Fruit fly (Drosophila melanogaster) whole organism, pupa: ENCODE measurements around the gene CG43680.

Source experiments
- CG10348 ChIP-seq: fragments of 200-800 bp; sonication (Bioruptor generic); IDR thresholded peaks from 2 replicates; pipeline ENCODE4 v1.3.6; 2022; ENCODE audit warnings: missing biosample characterization, missing genetic modification characterization
- CG12605 ChIP-seq: fragments of 200-800 bp; sonication (Bioruptor generic); IDR thresholded peaks from 2 replicates; pipeline ENCODE4 v1.3.6; 2022; ENCODE audit warnings: missing biosample characterization, missing genetic modification characterization
- CG13204 ChIP-seq: fragments of 200-800 bp; sonication (Bioruptor generic); optimal IDR thresholded peaks from 2 replicates; lab custom pipeline; 2018; ENCODE audit warnings: missing biosample characterization, mild to moderate bottlenecking, missing genetic modification characterization, moderate library complexity
- CG14655 ChIP-seq: fragments of 200-800 bp; sonication (Bioruptor generic); optimal IDR thresholded peaks from 3 replicates; lab custom pipeline; 2017; ENCODE audit warnings: mild to moderate bottlenecking, missing biosample characterization, missing genetic modification reagents, missing genetic modification characterization
- CG15710 ChIP-seq: fragments of 200-800 bp; sonication (Bioruptor generic); optimal IDR thresholded peaks from 2 replicates; lab custom pipeline; 2018; ENCODE audit warnings: missing biosample characterization, mild to moderate bottlenecking, missing genetic modification characterization, moderate library complexity
- CG17806 ChIP-seq: fragments of 200-800 bp; sonication (Bioruptor generic); optimal IDR thresholded peaks from 2 replicates; lab custom pipeline; 2018; ENCODE audit warnings: missing biosample characterization, mild to moderate bottlenecking, missing genetic modification characterization, moderate library complexity
- CG32121 ChIP-seq: fragments of 200-800 bp; sonication (Bioruptor generic); IDR thresholded peaks from 2 replicates; pipeline ENCODE4 v1.3.6; 2022; ENCODE audit warnings: missing biosample characterization, missing genetic modification characterization
- CG34367 ChIP-seq: fragments of 200-800 bp; sonication (Bioruptor generic); optimal IDR thresholded peaks from 2 replicates; lab custom pipeline; 2018; ENCODE audit warnings: missing biosample characterization, mild to moderate bottlenecking, missing genetic modification characterization
- CG4496 ChIP-seq: fragments of 200-800 bp; sonication (Bioruptor generic); IDR thresholded peaks from 3 replicates; pipeline ENCODE4 v1.3.6; 2022; ENCODE audit warnings: missing biosample characterization, missing genetic modification characterization
- CG8159 ChIP-seq: fragments of 200-800 bp; sonication (Bioruptor generic); optimal IDR thresholded peaks from 3 replicates; lab custom pipeline; 2018; ENCODE audit warnings: missing biosample characterization, mild to moderate bottlenecking, missing genetic modification characterization, moderate library complexity
- CG8301 ChIP-seq: fragments of 200-800 bp; sonication (Bioruptor generic); optimal IDR thresholded peaks from 2 replicates; lab custom pipeline; 2018; ENCODE audit warnings: missing biosample characterization, mild to moderate bottlenecking, missing genetic modification characterization
- CG9948 ChIP-seq: fragments of 200-800 bp; sonication (Bioruptor generic); optimal IDR thresholded peaks from 2 replicates; lab custom pipeline; 2018; ENCODE audit warnings: missing biosample characterization, mild to moderate bottlenecking, missing genetic modification characterization, moderate library complexity
- D1 ChIP-seq: fragments of 200-800 bp; sonication (Bioruptor generic); optimal IDR thresholded peaks from 2 replicates; lab custom pipeline; 2018; ENCODE audit warnings: missing biosample characterization, mild to moderate bottlenecking, missing genetic modification characterization, moderate library complexity
- EcR ChIP-seq: fragments of 200-800 bp; sonication (Bioruptor generic); optimal IDR thresholded peaks from 3 replicates; lab custom pipeline; 2019; ENCODE audit warnings: missing biosample characterization, missing genetic modification characterization, mild to moderate bottlenecking, moderate library complexity, missing genetic modification reagents
- Ets98B ChIP-seq: fragments of 200-800 bp; sonication (Bioruptor generic); IDR thresholded peaks from 2 replicates; pipeline ENCODE4 v1.3.6; 2022; ENCODE audit warnings: missing biosample characterization, missing genetic modification characterization
- Pif1A ChIP-seq: fragments of 200-800 bp; sonication (Bioruptor generic); optimal IDR thresholded peaks from 3 replicates; lab custom pipeline; 2016; ENCODE audit warnings: missing biosample characterization, missing genetic modification characterization
- Pif1B ChIP-seq: fragments of 200-800 bp; sonication (Bioruptor generic); optimal IDR thresholded peaks from 3 replicates; lab custom pipeline; 2016; ENCODE audit warnings: missing biosample characterization, missing genetic modification characterization
- Snoo ChIP-seq: fragments of 200-800 bp; sonication (Bioruptor generic); optimal IDR thresholded peaks from 3 replicates; lab custom pipeline; 2017; ENCODE audit warnings: missing biosample characterization, mild to moderate bottlenecking, missing genetic modification characterization, inconsistent platforms
- fd96Ca ChIP-seq: fragments of 200-800 bp; sonication (Bioruptor generic); IDR thresholded peaks from 3 replicates; pipeline ENCODE4 v1.3.6; 2022; ENCODE audit warnings: missing biosample characterization, missing genetic modification characterization
- gl ChIP-seq: fragments of 200-800 bp; sonication (Bioruptor generic); optimal IDR thresholded peaks from 2 replicates; lab custom pipeline; 2018; ENCODE audit warnings: missing biosample characterization, mild to moderate bottlenecking, missing genetic modification characterization
- rn ChIP-seq: fragments of 200-800 bp; sonication (Bioruptor generic); IDR thresholded peaks from 2 replicates; pipeline ENCODE4 v1.3.6; 2022; ENCODE audit warnings: missing biosample characterization, missing genetic modification characterization

The CG43680 gene

DNA sequence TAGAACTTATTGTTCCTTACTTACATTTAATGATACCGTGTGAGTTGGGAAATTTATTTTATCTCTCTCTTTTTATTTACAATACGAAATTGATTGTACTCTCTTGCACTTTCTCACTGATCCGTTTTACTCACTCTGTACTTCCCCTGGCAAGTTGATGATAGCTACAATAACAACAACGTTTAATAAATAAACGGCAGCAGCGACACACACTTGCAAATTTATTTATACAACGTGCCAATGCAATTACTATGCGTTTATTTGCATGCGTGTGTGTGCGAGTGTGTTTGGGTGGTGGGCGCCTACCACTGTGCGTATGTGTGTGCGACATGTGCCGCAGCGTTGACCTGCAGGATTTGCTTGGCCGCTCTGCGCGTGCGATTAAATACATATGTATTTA, 46.4 kb upstream of the CG43680 start:
- TF ChIP-seq CG13204 (GFP tag; lab: Kevin White, UChicago), result peak; percentile 63
- TF ChIP-seq CG4496 (GFP tag; lab: Robert Waterston, UW), result no peak
- TF ChIP-seq EcR (GFP tag; lab: Kevin White, UChicago), result peak; percentile 26
- TF ChIP-seq, all 21 proteins: peak for 2

DNA sequence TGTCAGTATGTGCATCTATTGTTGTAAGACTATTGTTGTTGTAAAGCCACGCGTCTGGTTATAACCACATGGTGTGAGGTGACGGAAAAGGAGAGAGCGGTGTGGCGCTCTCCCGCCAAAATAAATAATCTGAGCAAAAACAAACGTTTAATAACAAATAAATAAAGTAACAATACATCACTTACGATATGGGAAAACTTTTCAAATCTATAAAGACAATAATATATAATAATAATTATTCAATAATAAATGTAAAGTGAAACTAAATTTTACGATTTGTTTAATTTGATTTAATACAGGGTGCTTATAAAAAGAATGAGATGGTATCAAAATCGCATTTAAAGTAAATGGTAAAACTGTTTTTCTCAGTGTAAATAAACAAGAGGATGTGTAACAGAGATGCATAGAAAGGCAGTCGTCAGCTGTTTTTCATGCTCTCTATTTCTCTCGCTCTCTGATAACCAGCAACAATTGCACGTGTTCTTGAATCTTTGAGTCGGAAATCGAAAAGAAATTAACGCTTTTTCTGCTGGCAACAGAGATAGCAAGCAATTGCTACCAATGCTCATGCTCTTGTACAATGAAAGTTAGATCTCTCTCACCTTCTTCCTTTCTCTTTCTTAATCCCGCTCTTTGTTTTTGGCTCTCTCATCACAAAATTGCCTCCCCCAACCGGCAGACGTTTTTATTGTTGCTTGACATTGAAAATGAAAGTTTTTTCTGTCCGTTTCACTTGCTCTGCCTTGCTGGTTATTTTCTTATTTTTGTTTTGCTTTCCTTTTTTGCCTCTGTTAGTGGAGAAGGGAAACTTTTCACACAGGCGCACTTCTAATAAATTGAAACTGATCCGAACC, 45.7 kb upstream of the CG43680 start:
- TF ChIP-seq CG8159 (peak; percentile 95), CG17806 (tag; lab: Kevin White, UChicago) (peak; percentile 82), CG34367 (peak; percentile 58), Ets98B (GFP tag; lab: Robert Waterston, UW) (peak; percentile 54), gl (tag; lab: Kevin White, UChicago) (peak; percentile 65), rn (GFP tag; lab: Robert Waterston, UW) (peak; percentile 75), CG15710 (peak; percentile 74), CG12605 (GFP tag; lab: Robert Waterston, UW) (peak; percentile 96), D1 (tag; lab: Kevin White, UChicago) (peak; percentile 87), CG10348 (GFP tag; lab: Robert Waterston, UW) (no peak), Snoo (peak; percentile 49), CG8301 (tag; lab: Kevin White, UChicago) (peak; percentile 85), CG9948 (tag; lab: Kevin White, UChicago) (peak; percentile 92), Pif1B (GFP tag; lab: Kevin White, UChicago) (peak; percentile 65), CG13204 (GFP tag; lab: Kevin White, UChicago) (no peak), Pif1A (GFP tag; lab: Kevin White, UChicago) (peak; percentile 71), CG4496 (GFP tag; lab: Robert Waterston, UW) (peak; percentile 83), EcR (GFP tag; lab: Kevin White, UChicago) (no peak), fd96Ca (no peak), CG32121 (peak; percentile 92), CG14655 (GFP tag; lab: Kevin White, UChicago) (peak; percentile 91)

DNA sequence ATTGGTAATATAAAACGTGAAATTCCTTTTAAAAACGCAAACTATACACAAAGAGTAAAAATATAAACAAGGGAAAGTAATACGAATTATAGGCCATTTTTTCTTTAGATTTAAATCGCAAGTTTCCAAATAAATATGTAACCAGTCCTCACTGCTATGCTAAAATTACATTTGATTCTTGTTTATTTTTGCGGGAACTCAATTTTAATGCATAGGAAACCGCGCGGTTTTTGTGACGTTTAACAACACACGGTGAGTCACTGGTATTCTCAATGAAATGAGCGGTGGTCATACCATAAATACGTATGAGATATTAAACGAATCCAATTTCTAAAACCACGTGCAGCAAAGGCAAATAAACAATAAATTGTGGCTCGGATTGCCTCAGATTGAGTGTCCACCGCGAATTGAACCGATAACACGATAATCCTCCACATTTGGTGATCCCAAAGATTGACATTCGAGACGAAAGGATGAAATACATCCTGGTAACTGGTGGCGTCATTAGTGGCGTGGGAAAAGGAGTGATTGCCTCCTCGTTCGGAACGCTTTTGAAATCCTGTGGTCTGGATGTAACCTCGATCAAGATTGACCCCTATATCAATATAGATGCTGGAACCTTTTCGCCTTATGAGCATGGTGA, 44.8 kb upstream of the CG43680 start, which contains the start of gene Ctps:
Ctps (plus strand) TSS at position 37 of the 643 bp plus-strand sequence.
- TF ChIP-seq gl (tag; lab: Kevin White, UChicago) (no peak), D1 (tag; lab: Kevin White, UChicago) (peak; percentile 49), CG10348 (GFP tag; lab: Robert Waterston, UW) (no peak), CG32121 (no peak), CG9948 (tag; lab: Kevin White, UChicago) (no peak), Pif1A (GFP tag; lab: Kevin White, UChicago) (peak; percentile 0)

DNA sequence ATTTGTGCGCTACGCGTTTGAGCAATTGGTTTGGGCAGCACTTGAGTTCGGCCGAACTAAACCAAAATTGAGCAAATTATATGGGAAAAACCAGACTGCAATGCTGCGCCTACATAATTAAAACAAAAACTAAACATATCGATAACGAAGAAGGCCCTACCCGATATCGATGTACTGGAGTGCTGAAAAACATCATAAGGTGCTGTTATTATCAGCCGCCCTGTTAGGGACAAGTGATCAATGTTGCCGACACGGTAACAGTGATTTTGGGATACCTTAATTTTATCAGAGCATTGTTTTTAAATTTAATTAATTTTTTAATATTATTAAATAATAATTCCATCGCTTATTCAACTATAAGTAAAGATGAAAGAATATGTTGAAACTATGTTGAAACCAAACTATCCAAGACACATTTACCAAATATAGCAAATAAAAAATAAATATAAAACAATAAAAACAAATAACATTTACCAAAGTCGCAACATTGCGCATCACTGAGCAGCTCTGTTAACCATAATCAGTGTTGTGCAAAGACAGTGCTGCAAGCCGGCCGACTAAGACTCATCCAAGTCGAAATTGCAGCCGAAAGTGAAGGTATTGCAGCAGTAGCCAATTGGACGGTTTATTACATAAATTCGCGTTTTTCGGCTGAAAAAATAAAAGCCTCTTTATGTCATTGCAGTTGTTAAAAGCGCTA, 41.6 kb upstream of the CG43680 start, which contains the start of the genes sstn, Plp and GlyRS:
sstn (minus strand) TSS at position 131 of the 700 bp plus-strand sequence.
Plp (minus strand) TSS at position 136 of the 700 bp plus-strand sequence.
GlyRS (plus strand) TSS at position 554 of the 700 bp plus-strand sequence.
- TF ChIP-seq CG8301 (tag; lab: Kevin White, UChicago) (no peak), CG9948 (tag; lab: Kevin White, UChicago) (no peak), Snoo (no peak), CG12605 (GFP tag; lab: Robert Waterston, UW) (no peak), CG8159 (peak; percentile 47), CG4496 (GFP tag; lab: Robert Waterston, UW) (no peak), CG15710 (peak; percentile 25), Pif1B (GFP tag; lab: Kevin White, UChicago) (no peak)

DNA sequence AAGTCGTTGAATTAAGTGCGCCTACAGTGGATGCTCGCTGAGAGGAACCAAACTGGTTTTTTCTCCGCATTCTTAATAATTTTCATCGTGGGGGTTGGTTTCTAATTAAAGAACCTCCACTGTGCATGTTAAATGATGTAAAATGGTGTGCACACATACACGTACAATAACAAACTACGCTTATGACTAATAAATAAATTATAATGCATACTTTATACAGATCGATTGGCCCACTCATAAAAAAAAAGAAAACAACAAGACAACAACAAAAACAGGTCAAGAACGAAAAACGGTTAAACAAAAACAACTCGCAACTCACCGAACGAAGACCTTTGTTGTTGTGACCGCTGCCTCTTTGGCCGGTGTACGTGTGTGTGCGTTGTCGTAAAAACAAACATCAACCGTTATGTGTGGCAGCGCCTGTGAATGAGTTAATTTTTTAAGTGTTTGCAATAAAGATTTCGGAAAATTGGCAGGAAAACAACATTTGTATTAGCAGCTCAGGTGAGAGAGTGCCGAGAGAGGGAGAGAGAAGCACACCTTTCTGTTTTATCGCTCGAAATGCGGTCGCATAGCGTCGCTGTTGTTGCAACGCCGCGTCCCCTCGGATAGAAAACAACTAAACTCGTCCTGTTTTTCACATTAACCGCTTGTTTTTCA, 40.9 kb upstream of the CG43680 start:
- TF ChIP-seq CG14655 (GFP tag; lab: Kevin White, UChicago) (no peak), CG34367 (no peak), Snoo (no peak), CG8301 (tag; lab: Kevin White, UChicago) (no peak), EcR (GFP tag; lab: Kevin White, UChicago) (peak; percentile 70), Ets98B (GFP tag; lab: Robert Waterston, UW) (no peak; the same call in 1 of the 2 replicates), CG13204 (GFP tag; lab: Kevin White, UChicago) (no peak), rn (GFP tag; lab: Robert Waterston, UW) (no peak), Pif1A (GFP tag; lab: Kevin White, UChicago) (peak; percentile 19), fd96Ca (no peak), CG10348 (GFP tag; lab: Robert Waterston, UW) (no peak), CG32121 (0 out of 2 replicates have a peak, but pooled peaks have one; percentile 37), CG8159 (peak; percentile 5), CG4496 (GFP tag; lab: Robert Waterston, UW) (0 out of 3 replicates have a peak, but pooled peaks have one; percentile 49), CG15710 (no peak), CG12605 (GFP tag; lab: Robert Waterston, UW) (no peak), CG9948 (tag; lab: Kevin White, UChicago) (no peak), D1 (tag; lab: Kevin White, UChicago) (no peak), gl (tag; lab: Kevin White, UChicago) (no peak), Pif1B (GFP tag; lab: Kevin White, UChicago) (no peak), CG17806 (tag; lab: Kevin White, UChicago) (no peak)
- TF ChIP-seq, all 21 proteins: peak for 5
